Worm (Caenorhabditis elegans) whole organism, late embryonic: ENCODE data around the gene nex-3.
A peak's percentile ranks its signal among the peaks of the same experiment; 100 is the strongest.

ENCODE experiments used
- C38D4.7 ChIP-seq: fragments of 200-800 bp; sonication (Bioruptor generic); optimal IDR thresholded peaks from 2 replicates; lab custom pipeline; 2018; ENCODE audit warnings: mild to moderate bottlenecking, missing genetic modification characterization, moderate library complexity, missing compliant biosample characterization
- F13H6.1 ChIP-seq: sonication (generic microtip); optimal IDR thresholded peaks from 2 replicates; lab custom pipeline; 2016; ENCODE audit warnings: missing genetic modification characterization, missing compliant biosample characterization
- K09A11.1 ChIP-seq: sonication (generic microtip); optimal IDR thresholded peaks from 2 replicates; lab custom pipeline; 2017; ENCODE audit warnings: antibody characterized with exemption, mild to moderate bottlenecking, missing genetic modification characterization, missing compliant biosample characterization; ENCODE audit not compliant: insufficient read depth
- ahr-1 ChIP-seq: sonication (generic microtip); optimal IDR thresholded peaks from 2 replicates; lab custom pipeline; 2016; ENCODE audit warnings: missing genetic modification characterization, missing compliant biosample characterization
- ama-1 ChIP-seq: fragments of 150-350 bp; optimal IDR thresholded peaks from 2 replicates; lab custom pipeline; 2014
- ceh-14 ChIP-seq: sonication (generic microtip); optimal IDR thresholded peaks from 2 replicates; lab custom pipeline; 2016; ENCODE audit warnings: missing genotype, missing genetic modification characterization, missing compliant biosample characterization
- ceh-19 ChIP-seq: fragments of 200-800 bp; sonication (Bioruptor generic); optimal IDR thresholded peaks from 2 replicates; lab custom pipeline; 2018; ENCODE audit warnings: mild to moderate bottlenecking, missing genetic modification characterization, missing compliant biosample characterization
- ceh-2 ChIP-seq: sonication (generic microtip); optimal IDR thresholded peaks from 2 replicates; lab custom pipeline; 2016; ENCODE audit warnings: missing genotype, missing genetic modification characterization, missing compliant biosample characterization
- ceh-30 ChIP-seq: fragments of 150-350 bp; optimal IDR thresholded peaks from 2 replicates; lab custom pipeline; 2014; ENCODE audit warnings: missing biosample characterization, missing genetic modification characterization
- ceh-31 ChIP-seq: sonication (generic microtip); optimal IDR thresholded peaks from 2 replicates; lab custom pipeline; 2016; ENCODE audit warnings: missing genetic modification characterization, missing compliant biosample characterization
- ceh-48 ChIP-seq: sonication (generic microtip); optimal IDR thresholded peaks from 2 replicates; lab custom pipeline; 2016; ENCODE audit warnings: missing genetic modification characterization, inconsistent platforms, missing compliant biosample characterization
- ceh-9 ChIP-seq: sonication (generic microtip); optimal IDR thresholded peaks from 2 replicates; lab custom pipeline; 2016; ENCODE audit warnings: mild to moderate bottlenecking, missing genetic modification characterization, inconsistent platforms, missing compliant biosample characterization
- elt-2 ChIP-seq: sonication (generic microtip); optimal IDR thresholded peaks from 2 replicates; lab custom pipeline; 2016; ENCODE audit warnings: missing genetic modification reagents, missing genetic modification characterization, missing compliant biosample characterization
- ets-4 ChIP-seq: sonication (generic microtip); optimal IDR thresholded peaks from 2 replicates; lab custom pipeline; 2016; ENCODE audit warnings: missing genetic modification characterization, missing compliant biosample characterization
- eyg-1 ChIP-seq: sonication (generic microtip); optimal IDR thresholded peaks from 2 replicates; lab custom pipeline; 2016; ENCODE audit warnings: missing genotype, missing genetic modification characterization, missing compliant biosample characterization
- fkh-6 ChIP-seq: sonication (generic microtip); optimal IDR thresholded peaks from 2 replicates; lab custom pipeline; 2016; ENCODE audit warnings: missing genetic modification characterization, missing compliant biosample characterization
- gmeb-2 ChIP-seq: sonication (generic microtip); optimal IDR thresholded peaks from 2 replicates; lab custom pipeline; 2016; ENCODE audit warnings: missing genetic modification characterization, inconsistent platforms, missing compliant biosample characterization
- hlh-13 ChIP-seq: fragments of 200-800 bp; sonication (Bioruptor generic); optimal IDR thresholded peaks from 2 replicates; lab custom pipeline; 2018; ENCODE audit warnings: mild to moderate bottlenecking, missing genetic modification characterization, missing compliant biosample characterization
- hlh-6 ChIP-seq: sonication (generic microtip); optimal IDR thresholded peaks from 2 replicates; lab custom pipeline; 2016; ENCODE audit warnings: missing genotype, missing genetic modification characterization, missing compliant biosample characterization
- lin-11 ChIP-seq: fragments of 200-800 bp; sonication (Bioruptor generic); optimal IDR thresholded peaks from 2 replicates; lab custom pipeline; 2018; ENCODE audit warnings: mild to moderate bottlenecking, missing genetic modification characterization, missing compliant biosample characterization
- madf-2 ChIP-seq: sonication (generic microtip); optimal IDR thresholded peaks from 2 replicates; lab custom pipeline; 2017; ENCODE audit warnings: missing genetic modification characterization, missing compliant biosample characterization
- nfya-1 ChIP-seq: sonication (generic microtip); optimal IDR thresholded peaks from 2 replicates; lab custom pipeline; 2017; ENCODE audit warnings: missing genetic modification characterization, mild to moderate bottlenecking, missing compliant biosample characterization, antibody characterized with exemption, moderate library complexity
- odd-2 ChIP-seq: sonication (generic microtip); optimal IDR thresholded peaks from 2 replicates; lab custom pipeline; 2017; ENCODE audit warnings: antibody characterized with exemption, mild to moderate bottlenecking, missing genetic modification characterization, missing compliant biosample characterization
- pag-3 ChIP-seq: sonication (generic microtip); optimal IDR thresholded peaks from 2 replicates; lab custom pipeline; 2016; ENCODE audit warnings: missing compliant biosample characterization, missing genetic modification characterization, borderline replicate concordance
- pat-9 ChIP-seq: fragments of 200-800 bp; sonication (Bioruptor generic); optimal IDR thresholded peaks from 2 replicates; lab custom pipeline; 2018; ENCODE audit warnings: mild to moderate bottlenecking, missing genetic modification characterization, moderate library complexity, missing compliant biosample characterization
- pax-1 ChIP-seq: fragments of 150-350 bp; optimal IDR thresholded peaks from 2 replicates; lab custom pipeline; 2014; ENCODE audit warnings: missing biosample characterization, missing genetic modification characterization
- pha-2 ChIP-seq: sonication (generic microtip); optimal IDR thresholded peaks from 2 replicates; lab custom pipeline; 2017; ENCODE audit warnings: mild to moderate bottlenecking, missing genetic modification characterization, missing compliant biosample characterization
- pros-1 ChIP-seq: fragments of 150-350 bp; optimal IDR thresholded peaks from 2 replicates; lab custom pipeline; 2014; ENCODE audit warnings: missing biosample characterization, missing genetic modification reagents, missing genetic modification characterization
- ref-2 ChIP-seq: sonication (generic microtip); optimal IDR thresholded peaks from 2 replicates; lab custom pipeline; 2016; ENCODE audit warnings: missing genetic modification characterization, missing compliant biosample characterization
- rnt-1 ChIP-seq: sonication (generic microtip); optimal IDR thresholded peaks from 2 replicates; lab custom pipeline; 2016; ENCODE audit warnings: missing genetic modification characterization, missing compliant biosample characterization
- sdc-2 ChIP-seq: sonication (generic microtip); optimal IDR thresholded peaks from 2 replicates; lab custom pipeline; 2016; ENCODE audit warnings: missing genotype, missing genetic modification characterization, missing compliant biosample characterization
- sox-4 ChIP-seq: sonication (generic microtip); optimal IDR thresholded peaks from 2 replicates; lab custom pipeline; 2017; ENCODE audit warnings: mild to moderate bottlenecking, missing genetic modification characterization, inconsistent platforms, missing compliant biosample characterization
- syd-9 ChIP-seq: sonication (generic microtip); optimal IDR thresholded peaks from 2 replicates; lab custom pipeline; 2016; ENCODE audit warnings: mild to moderate bottlenecking, missing genetic modification characterization, moderate library complexity, missing compliant biosample characterization
- tbx-2 ChIP-seq: sonication (generic microtip); optimal IDR thresholded peaks from 2 replicates; lab custom pipeline; 2016; ENCODE audit warnings: missing genetic modification characterization, missing compliant biosample characterization
- tbx-7 ChIP-seq: sonication (generic microtip); optimal IDR thresholded peaks from 2 replicates; lab custom pipeline; 2016; ENCODE audit warnings: missing genotype, missing genetic modification characterization, missing compliant biosample characterization
- unc-3 ChIP-seq, 2 experiments: fragments of 200-800 bp in 1 of 2; sonication (Bioruptor generic) in 1 of 2; sonication (generic microtip) in 1 of 2; conservative IDR thresholded peaks in 1 of 2; optimal IDR thresholded peaks in 1 of 2; 2 replicates each; pipeline versions ENCODE4 v1.3.6 to Lab custom; 2016 to 2022; ENCODE audit warnings: missing compliant biosample characterization in 2 of 2, missing genetic modification characterization in 2 of 2, missing genetic modification reagents in 1 of 2
- unc-42 ChIP-seq: sonication (generic microtip); optimal IDR thresholded peaks from 2 replicates; lab custom pipeline; 2016; ENCODE audit warnings: missing genotype, missing genetic modification characterization, missing compliant biosample characterization
- unc-55 ChIP-seq: sonication (generic microtip); optimal IDR thresholded peaks from 2 replicates; lab custom pipeline; 2017; ENCODE audit warnings: missing biosample characterization, missing genetic modification reagents, missing genetic modification characterization
- ztf-16 ChIP-seq: sonication (generic microtip); optimal IDR thresholded peaks from 2 replicates; lab custom pipeline; 2017; ENCODE audit warnings: missing genetic modification characterization, missing compliant biosample characterization

The nex-3 gene

DNA sequence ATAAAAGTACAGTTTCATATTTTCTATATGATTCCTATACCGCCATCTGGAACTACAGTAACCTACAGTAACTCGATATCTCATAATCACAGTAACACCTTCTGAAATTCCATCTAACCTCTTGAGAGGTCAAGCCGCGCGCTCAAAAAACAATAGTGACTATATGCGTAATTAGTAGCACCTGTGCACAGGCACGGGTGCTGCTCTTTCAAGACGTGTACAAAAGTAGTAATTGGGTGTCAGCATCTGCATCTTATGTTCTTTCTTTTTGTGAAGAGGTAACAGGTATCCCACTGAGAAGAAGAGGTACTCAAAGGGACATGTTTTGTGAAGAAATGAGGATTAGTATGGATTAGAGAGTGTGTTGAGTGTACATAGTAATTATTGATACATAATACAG is 19.5 kb downstream of the nex-3 start:
- TF ChIP-seq C38D4.7 (no peak), ref-2 (peak; percentile 73)

DNA sequence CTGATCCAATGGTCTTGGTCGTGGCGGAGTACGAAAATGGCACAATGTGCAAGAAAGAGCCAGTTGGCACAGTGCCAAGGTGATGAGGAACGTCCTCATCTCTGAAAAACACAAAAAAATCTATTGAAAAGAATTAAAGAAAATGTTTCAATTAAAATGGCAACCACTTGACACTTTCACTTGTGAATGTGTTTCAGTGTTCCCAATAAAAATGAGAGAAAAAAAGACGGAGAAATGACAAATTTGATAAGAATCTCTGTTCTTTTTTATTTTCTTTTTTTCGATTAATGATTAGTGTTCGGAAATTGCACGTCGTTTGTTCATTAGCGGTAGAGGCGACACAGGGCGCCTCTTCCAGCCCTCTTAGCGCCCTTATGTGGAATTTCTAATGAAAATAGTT is 25.4 kb downstream of the nex-3 start, which contains the start of gene ndg-4:
Gene ndg-4, minus strand, starts transcription at position 101 of the 400 bp plus-strand sequence.
- no peak for TF ChIP-seq fkh-6 (tag; lab: Kevin White, UChicago)
- no peak for TF ChIP-seq lin-11
- no peak for TF ChIP-seq gmeb-2 (tag; lab: Kevin White, UChicago)
- TF ChIP-seq elt-2 (tag; lab: Kevin White, UChicago), result no peak
- TF ChIP-seq ztf-16 (tag; lab: Kevin White, UChicago), result no peak
- no peak for TF ChIP-seq syd-9
- TF ChIP-seq eyg-1 (tag; lab: Kevin White, UChicago), result no peak
- TF ChIP-seq unc-3 (GFP tag; conservative IDR thresholded peaks at IDR 0.05; lab: Robert Waterston, UW), result no peak
- TF ChIP-seq unc-3 (tag; optimal IDR thresholded peaks at IDR 0.05; lab: Kevin White, UChicago), result no peak
- no peak for TF ChIP-seq ceh-31
- TF ChIP-seq rnt-1 (tag; lab: Kevin White, UChicago), result no peak
- TF ChIP-seq pat-9 (tag; lab: Kevin White, UChicago), result no peak
- TF ChIP-seq sdc-2 (tag; lab: Kevin White, UChicago), result no peak
- TF ChIP-seq K09A11.1 (tag; lab: Kevin White, UChicago), result no peak
- TF ChIP-seq ceh-9 (tag; lab: Kevin White, UChicago), result no peak
- TF ChIP-seq pros-1 (tag; lab: Kevin White, UChicago), result no peak
- TF ChIP-seq ceh-30 (tag; lab: Kevin White, UChicago), result no peak
- TF ChIP-seq unc-42 (tag; lab: Kevin White, UChicago), result no peak

DNA sequence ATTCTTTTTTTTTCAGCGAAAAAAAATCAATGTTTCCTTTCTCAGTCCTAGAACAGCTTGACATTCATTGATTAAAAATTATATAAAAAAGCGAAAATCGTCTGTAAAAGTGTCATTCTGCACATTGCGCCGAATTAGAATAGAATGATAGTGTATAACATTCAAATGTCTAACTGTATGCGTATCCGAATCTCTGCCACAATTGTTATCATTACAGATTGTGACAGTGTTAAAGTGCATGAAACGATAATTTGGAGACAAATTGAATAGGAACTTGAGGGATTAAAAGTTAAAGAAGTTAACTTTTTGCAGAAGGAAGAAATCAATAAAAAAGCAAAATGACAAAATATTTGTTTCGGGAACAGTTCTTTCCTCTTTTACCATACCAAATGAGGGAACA is 26.5 kb downstream of the nex-3 start:
- TF ChIP-seq tbx-2 (tag; lab: Kevin White, UChicago) (no peak), K09A11.1 (tag; lab: Kevin White, UChicago) (no peak), tbx-7 (tag; lab: Kevin White, UChicago) (no peak), elt-2 (tag; lab: Kevin White, UChicago) (peak; percentile 52), pha-2 (tag; lab: Kevin White, UChicago) (no peak), ceh-2 (tag; lab: Kevin White, UChicago) (no peak), odd-2 (no peak)

DNA sequence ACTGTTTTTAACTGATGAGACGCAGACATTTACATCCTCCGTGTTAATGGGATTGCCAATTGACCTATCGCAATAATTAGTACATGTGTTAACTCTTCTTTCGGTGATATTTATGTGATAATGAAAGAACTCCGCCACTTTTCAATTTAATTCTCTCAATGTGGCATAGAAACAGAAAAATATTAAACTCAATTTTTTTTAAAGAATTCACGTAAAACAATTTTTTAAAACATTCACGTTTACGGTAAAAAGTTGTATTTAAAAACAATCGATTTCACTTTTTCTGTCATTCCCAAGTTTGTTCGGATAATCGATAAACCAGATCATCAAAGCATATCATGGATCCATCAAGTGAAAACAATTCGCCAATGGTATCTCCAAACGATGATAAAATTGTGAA is 26.9 kb downstream of the nex-3 start, which contains the start of gene mstr-2:
Gene mstr-2, plus strand, starts transcription at position 301 of the 400 bp plus-strand sequence.
- TF ChIP-seq ahr-1 (no peak), ceh-14 (tag; lab: Kevin White, UChicago) (no peak), K09A11.1 (tag; lab: Kevin White, UChicago) (no peak), hlh-13 (GFP tag; lab: Kevin White, UChicago) (no peak), nfya-1 (no peak), ceh-48 (no peak), sox-4 (tag; lab: Kevin White, UChicago) (no peak), hlh-6 (tag; lab: Kevin White, UChicago) (no peak), elt-2 (tag; lab: Kevin White, UChicago) (no peak), ceh-19 (no peak), ets-4 (no peak), pag-3 (tag; lab: Kevin White, UChicago) (no peak), ama-1 (lab: Kevin White, UChicago) (no peak), F13H6.1 (tag; lab: Kevin White, UChicago) (no peak), unc-42 (tag; lab: Kevin White, UChicago) (no peak), unc-55 (GFP tag; lab: Kevin White, UChicago) (no peak), pax-1 (tag; lab: Kevin White, UChicago) (no peak), odd-2 (no peak), madf-2 (tag; lab: Kevin White, UChicago) (no peak), ceh-30 (tag; lab: Kevin White, UChicago) (no peak)
